Worm (Caenorhabditis elegans): ENCODE data around the gene C32B5.18.

- TF ChIP-seq ztf-23 (GFP tag; IDR thresholded peaks at IDR 0.05) = no peak
- TF ChIP-seq med-1 (GFP tag; optimal IDR thresholded peaks at IDR 0.05; ENCODE audit: insufficient read depth) = no peak
- no peak for TF ChIP-seq flt-1 (GFP tag; IDR thresholded peaks at IDR 0.05)
- TF ChIP-seq ref-1 (GFP tag; conservative IDR thresholded peaks at IDR 0.05) = no peak
- no peak for TF ChIP-seq ztf-29 (GFP tag; IDR thresholded peaks at IDR 0.05)
- no peak for TF ChIP-seq tab-1 (GFP tag; IDR thresholded peaks at IDR 0.05)
- no peak for TF ChIP-seq klf-2 (GFP tag; conservative IDR thresholded peaks at IDR 0.05)
- TF ChIP-seq cog-1 (tag; optimal IDR thresholded peaks at IDR 0.05) = no peak
- TF ChIP-seq T22C8.4 (GFP tag; IDR thresholded peaks at IDR 0.05) = no peak
Observed at ce11 chrII:920326-920725, 40.0 kb upstream of the C32B5.18 start.

All from whole organism, midembryonic.